Worm (Caenorhabditis elegans) whole organism, L2 larva: ENCODE data around the gene srh-130.

Experiments
- C34F6.9 ChIP-seq: fragments of 150-350 bp; optimal IDR thresholded peaks from 2 replicates; lab custom pipeline; 2014; ENCODE audit warnings: missing biosample characterization, missing genetic modification characterization
- F13H6.1 ChIP-seq: sonication (generic microtip); optimal IDR thresholded peaks from 2 replicates; lab custom pipeline; 2016; ENCODE audit warnings: missing genetic modification characterization, missing compliant biosample characterization
- R02D3.7 ChIP-seq: fragments of 150-350 bp; optimal IDR thresholded peaks from 2 replicates; lab custom pipeline; 2014; ENCODE audit warnings: missing biosample characterization, missing genetic modification characterization
- alr-1 ChIP-seq: fragments of 150-350 bp; optimal IDR thresholded peaks from 2 replicates; lab custom pipeline; 2014; ENCODE audit warnings: missing biosample characterization, missing genetic modification characterization
- aly-2 ChIP-seq: fragments of 150-350 bp; optimal IDR thresholded peaks from 2 replicates; lab custom pipeline; 2014; ENCODE audit warnings: missing biosample characterization, missing genetic modification characterization
- ama-1 ChIP-seq: fragments of 150-350 bp; optimal IDR thresholded peaks from 2 replicates; lab custom pipeline; 2018; ENCODE audit warnings: inconsistent platforms
- blmp-1 ChIP-seq: sonication (generic microtip); optimal IDR thresholded peaks from 2 replicates; lab custom pipeline; 2017; ENCODE audit warnings: missing genetic modification characterization, mild to moderate bottlenecking, missing compliant biosample characterization, antibody characterized with exemption, moderate library complexity; ENCODE audit not compliant: insufficient read depth
- crh-2 ChIP-seq: sonication (generic microtip); optimal IDR thresholded peaks from 2 replicates; lab custom pipeline; 2017; ENCODE audit warnings: missing biosample characterization, missing genetic modification characterization
- dmd-4 ChIP-seq: sonication (generic microtip); optimal IDR thresholded peaks from 2 replicates; lab custom pipeline; 2017; ENCODE audit warnings: missing biosample characterization, missing genetic modification characterization
- egl-27 ChIP-seq: sonication (generic microtip); optimal IDR thresholded peaks from 3 replicates; lab custom pipeline; 2017; ENCODE audit warnings: missing biosample characterization, missing genetic modification reagents, missing genetic modification characterization
- elt-1 ChIP-seq: fragments of 150-350 bp; optimal IDR thresholded peaks from 2 replicates; lab custom pipeline; 2014; ENCODE audit warnings: missing biosample characterization, missing genetic modification characterization
- elt-3 ChIP-seq: sonication (generic microtip); optimal IDR thresholded peaks from 2 replicates; lab custom pipeline; 2017; ENCODE audit warnings: missing biosample characterization, missing genetic modification characterization
- fos-1 ChIP-seq: fragments of 150-350 bp; optimal IDR thresholded peaks from 2 replicates; lab custom pipeline; 2014; ENCODE audit warnings: missing biosample characterization, missing genetic modification characterization
- gmeb-1 ChIP-seq: fragments of 150-350 bp; optimal IDR thresholded peaks from 2 replicates; lab custom pipeline; 2014; ENCODE audit warnings: missing biosample characterization, missing genetic modification characterization
- lin-11 ChIP-seq: fragments of 150-350 bp; sonication (generic microtip); optimal IDR thresholded peaks from 2 replicates; lab custom pipeline; 2014; ENCODE audit warnings: missing biosample characterization, missing genetic modification characterization, inconsistent platforms, mixed read lengths
- lin-39 ChIP-seq: fragments of 150-350 bp; optimal IDR thresholded peaks from 2 replicates; lab custom pipeline; 2014; ENCODE audit warnings: missing biosample characterization, missing genetic modification reagents, missing genetic modification characterization
- lsy-2 ChIP-seq, 2 experiments: fragments of 150-350 bp in 1 of 2; sonication (generic microtip) in 1 of 2; optimal IDR thresholded peaks; 2 replicates each; lab custom pipeline; 2014 to 2017; ENCODE audit warnings: missing biosample characterization in 2 of 2, missing genetic modification characterization in 2 of 2
- mab-5 ChIP-seq: fragments of 150-350 bp; optimal IDR thresholded peaks from 2 replicates; lab custom pipeline; 2014; ENCODE audit warnings: missing biosample characterization, missing genetic modification characterization
- mdl-1 ChIP-seq, 2 experiments: fragments of 150-350 bp in 1 of 2; sonication (generic microtip) in 1 of 2; optimal IDR thresholded peaks; 2 replicates each; lab custom pipeline; 2017; ENCODE audit warnings: missing biosample characterization in 2 of 2, missing genetic modification characterization in 2 of 2
- nhr-10 ChIP-seq: sonication (generic microtip); optimal IDR thresholded peaks from 2 replicates; lab custom pipeline; 2017; ENCODE audit warnings: missing biosample characterization, missing genetic modification characterization
- nhr-11 ChIP-seq: fragments of 150-350 bp; optimal IDR thresholded peaks from 2 replicates; lab custom pipeline; 2014; ENCODE audit warnings: missing biosample characterization, missing genetic modification characterization
- nhr-12 ChIP-seq: fragments of 150-350 bp; optimal IDR thresholded peaks from 2 replicates; lab custom pipeline; 2014; ENCODE audit warnings: missing biosample characterization, missing genetic modification characterization
- nhr-129 ChIP-seq: fragments of 150-350 bp; optimal IDR thresholded peaks from 2 replicates; lab custom pipeline; 2014; ENCODE audit warnings: missing biosample characterization, missing genetic modification characterization
- nhr-21 ChIP-seq: fragments of 150-350 bp; optimal IDR thresholded peaks from 2 replicates; lab custom pipeline; 2014; ENCODE audit warnings: missing biosample characterization, missing genetic modification characterization
- nhr-23 ChIP-seq: fragments of 150-350 bp; optimal IDR thresholded peaks from 2 replicates; lab custom pipeline; 2014; ENCODE audit warnings: missing biosample characterization, missing genetic modification reagents, missing genetic modification characterization
- nhr-237 ChIP-seq: fragments of 150-350 bp; optimal IDR thresholded peaks from 2 replicates; lab custom pipeline; 2014; ENCODE audit warnings: missing biosample characterization, missing genetic modification characterization
- nhr-25 ChIP-seq: fragments of 150-350 bp; sonication (generic microtip); optimal IDR thresholded peaks from 3 replicates; lab custom pipeline; 2014; ENCODE audit warnings: missing biosample characterization, missing genetic modification characterization
- nhr-6 ChIP-seq: fragments of 150-350 bp; optimal IDR thresholded peaks from 2 replicates; lab custom pipeline; 2014; ENCODE audit warnings: missing biosample characterization, missing genetic modification characterization
- nhr-77 ChIP-seq: fragments of 150-350 bp; optimal IDR thresholded peaks from 2 replicates; lab custom pipeline; 2014; ENCODE audit warnings: missing biosample characterization, missing genetic modification characterization
- peb-1 ChIP-seq: fragments of 150-350 bp; optimal IDR thresholded peaks from 2 replicates; lab custom pipeline; 2014; ENCODE audit warnings: missing biosample characterization, missing genetic modification characterization
- sem-4 ChIP-seq: fragments of 150-350 bp; optimal IDR thresholded peaks from 2 replicates; lab custom pipeline; 2014; ENCODE audit warnings: missing biosample characterization, missing genetic modification reagents, missing genetic modification characterization
- skn-1 ChIP-seq: sonication (generic microtip); optimal IDR thresholded peaks from 2 replicates; lab custom pipeline; 2017; ENCODE audit warnings: missing biosample characterization, missing genetic modification characterization
- sma-3 ChIP-seq: sonication (generic microtip); optimal IDR thresholded peaks from 2 replicates; lab custom pipeline; 2016; ENCODE audit warnings: missing genetic modification reagents, missing genetic modification characterization, missing compliant biosample characterization
- sma-9 ChIP-seq, 2 experiments: fragments of 150-350 bp in 1 of 2; sonication (generic microtip) in 1 of 2; optimal IDR thresholded peaks; 2 replicates each; lab custom pipeline; 2014 to 2016; ENCODE audit warnings: missing genetic modification characterization in 2 of 2, mild to moderate bottlenecking in 1 of 2, missing biosample characterization in 1 of 2, missing compliant biosample characterization in 1 of 2, missing genetic modification reagents in 1 of 2, moderate library complexity in 1 of 2
- snpc-4 ChIP-seq: fragments of 150-350 bp; optimal IDR thresholded peaks from 2 replicates; lab custom pipeline; 2014; ENCODE audit warnings: missing biosample characterization, missing genetic modification characterization
- unc-39 ChIP-seq: fragments of 150-350 bp; optimal IDR thresholded peaks from 2 replicates; lab custom pipeline; 2014; ENCODE audit warnings: missing biosample characterization, missing genetic modification characterization
- unc-55 ChIP-seq: fragments of 150-350 bp; sonication (generic microtip); optimal IDR thresholded peaks from 3 replicates; lab custom pipeline; 2014; ENCODE audit warnings: missing biosample characterization, missing genetic modification reagents, missing genetic modification characterization
- unc-62 ChIP-seq: fragments of 150-350 bp; optimal IDR thresholded peaks from 2 replicates; lab custom pipeline; 2014; ENCODE audit warnings: missing biosample characterization, missing genetic modification reagents, missing genetic modification characterization
- zag-1 ChIP-seq: fragments of 150-350 bp; optimal IDR thresholded peaks from 2 replicates; lab custom pipeline; 2014; ENCODE audit warnings: missing biosample characterization, missing genetic modification characterization
- ztf-11 ChIP-seq: sonication (generic microtip); optimal IDR thresholded peaks from 2 replicates; lab custom pipeline; 2017; ENCODE audit warnings: missing biosample characterization, missing genetic modification characterization
- ztf-4 ChIP-seq: fragments of 150-350 bp; optimal IDR thresholded peaks from 2 replicates; lab custom pipeline; 2014; ENCODE audit warnings: missing biosample characterization, missing genetic modification characterization

The srh-130 gene

ce11 chrV:5172833-5173232 lies 21.9 kb downstream of the srh-130 start, which contains the start of gene srt-65:
Gene srt-65 (minus strand): TSS chrV:5172933.
- TF ChIP-seq nhr-11 (no peak), blmp-1 (tag; lab: Kevin White, UChicago) (no peak), elt-3 (tag; lab: Kevin White, UChicago) (no peak), lsy-2 (tag; optimal IDR thresholded peaks at IDR 0.05; lab: Kevin White, UChicago) (no peak), mab-5 (tag; lab: Kevin White, UChicago) (no peak), zag-1 (no peak), nhr-25 (no peak), gmeb-1 (tag; lab: Kevin White, UChicago) (no peak), skn-1 (tag; lab: Kevin White, UChicago) (no peak), nhr-129 (tag; lab: Kevin White, UChicago) (no peak), nhr-77 (tag; lab: Kevin White, UChicago) (no peak), R02D3.7 (tag; lab: Kevin White, UChicago) (no peak), unc-39 (no peak), lin-39 (tag; lab: Kevin White, UChicago) (no peak), nhr-10 (no peak)

- no peak for TF ChIP-seq lin-11
- no peak for TF ChIP-seq lsy-2 (tag; optimal IDR thresholded peaks at IDR 0.05; lab: Kevin White, UChicago)
- TF ChIP-seq elt-1 (tag; lab: Kevin White, UChicago) = no peak
- no peak for TF ChIP-seq unc-62 (GFP tag; lab: Kevin White, UChicago)
- no peak for TF ChIP-seq alr-1 (tag; lab: Kevin White, UChicago)
- no peak for TF ChIP-seq sem-4 (tag; lab: Kevin White, UChicago)
- no peak for TF ChIP-seq nhr-237 (tag; lab: Kevin White, UChicago)
- no peak for TF ChIP-seq dmd-4 (tag; lab: Kevin White, UChicago)
- TF ChIP-seq mab-5 (tag; lab: Kevin White, UChicago) = no peak
- TF ChIP-seq nhr-6 (tag; lab: Kevin White, UChicago) = no peak
- no peak for TF ChIP-seq fos-1 (tag; lab: Kevin White, UChicago)
- no peak for TF ChIP-seq nhr-129 (tag; lab: Kevin White, UChicago)
- TF ChIP-seq peb-1 (tag; lab: Kevin White, UChicago) = no peak
- no peak for TF ChIP-seq ztf-4
- no peak for TF ChIP-seq nhr-10
- no peak for TF ChIP-seq ztf-11 (tag; lab: Kevin White, UChicago)
These were observed 26.2 kb downstream of the srh-130 start, which contains the start of gene ugt-51 for ce11 chrV:5177209-5177608. Gene ugt-51 (minus strand): TSS chrV:5177309.

DNA sequence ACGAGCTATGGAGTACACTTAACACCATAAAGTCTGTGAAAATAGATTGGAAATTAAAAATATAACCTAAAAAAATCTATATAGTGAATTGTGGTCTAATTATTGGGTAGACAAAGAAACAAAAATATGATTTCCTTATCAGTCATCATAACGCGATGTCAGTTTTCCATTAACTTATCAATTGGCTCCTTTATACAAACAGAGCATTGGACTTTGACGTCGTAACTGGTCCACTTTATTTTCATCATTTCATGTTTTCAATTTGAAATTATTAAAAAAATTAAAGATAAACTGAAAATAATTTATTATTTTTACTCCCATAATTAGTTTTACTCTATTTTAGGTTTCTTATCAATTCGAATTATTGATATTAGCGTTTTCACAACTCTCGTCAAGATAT lies 27.1 kb downstream of the srh-130 start:
- TF ChIP-seq F13H6.1 (tag; lab: Kevin White, UChicago) (no peak), aly-2 (tag; lab: Kevin White, UChicago) (no peak), mab-5 (tag; lab: Kevin White, UChicago) (no peak), C34F6.9 (tag; lab: Kevin White, UChicago) (no peak), ama-1 (no peak), snpc-4 (tag; lab: Kevin White, UChicago) (no peak), nhr-23 (tag; lab: Kevin White, UChicago) (no peak), nhr-25 (no peak), nhr-237 (tag; lab: Kevin White, UChicago) (no peak), sma-3 (GFP tag; lab: Kevin White, UChicago) (no peak), lsy-2 (tag; optimal IDR thresholded peaks at IDR 0.05; lab: Kevin White, UChicago) (no peak), nhr-10 (no peak), mdl-1 (tag; optimal IDR thresholded peaks at IDR 0.05; lab: Kevin White, UChicago) (no peak), sem-4 (tag; lab: Kevin White, UChicago) (no peak), skn-1 (tag; lab: Kevin White, UChicago) (no peak), nhr-12 (tag; lab: Kevin White, UChicago) (no peak), peb-1 (tag; lab: Kevin White, UChicago) (no peak), crh-2 (tag; lab: Kevin White, UChicago) (no peak), lin-39 (tag; lab: Kevin White, UChicago) (no peak), elt-1 (tag; lab: Kevin White, UChicago) (no peak)

ce11 chrV:5181612-5182011 lies 30.6 kb downstream of the srh-130 start, which contains the start of gene C03A7.2:
Gene C03A7.2 (plus strand): TSS chrV:5181912.
- TF ChIP-seq nhr-6 (tag; lab: Kevin White, UChicago) (no peak), nhr-237 (tag; lab: Kevin White, UChicago) (no peak), gmeb-1 (tag; lab: Kevin White, UChicago) (no peak), aly-2 (tag; lab: Kevin White, UChicago) (no peak), egl-27 (no peak), ztf-11 (tag; lab: Kevin White, UChicago) (no peak), F13H6.1 (tag; lab: Kevin White, UChicago) (no peak), sma-9 (GFP tag; optimal IDR thresholded peaks at IDR 0.05; lab: Kevin White, UChicago) (no peak), sma-9 (tag; optimal IDR thresholded peaks at IDR 0.05; lab: Kevin White, UChicago) (no peak), nhr-10 (no peak), lin-39 (tag; lab: Kevin White, UChicago) (no peak), nhr-21 (no peak), lsy-2 (tag; optimal IDR thresholded peaks at IDR 0.05; lab: Kevin White, UChicago) (no peak), skn-1 (tag; lab: Kevin White, UChicago) (no peak), C34F6.9 (tag; lab: Kevin White, UChicago) (no peak), alr-1 (tag; lab: Kevin White, UChicago) (no peak), unc-55 (GFP tag; lab: Kevin White, UChicago) (no peak), nhr-11 (no peak), elt-3 (tag; lab: Kevin White, UChicago) (no peak), nhr-23 (tag; lab: Kevin White, UChicago) (no peak), elt-1 (tag; lab: Kevin White, UChicago) (no peak)
